Fruit fly (Drosophila melanogaster): Measurements from ENCODE around the gene CG44000.

DNA sequence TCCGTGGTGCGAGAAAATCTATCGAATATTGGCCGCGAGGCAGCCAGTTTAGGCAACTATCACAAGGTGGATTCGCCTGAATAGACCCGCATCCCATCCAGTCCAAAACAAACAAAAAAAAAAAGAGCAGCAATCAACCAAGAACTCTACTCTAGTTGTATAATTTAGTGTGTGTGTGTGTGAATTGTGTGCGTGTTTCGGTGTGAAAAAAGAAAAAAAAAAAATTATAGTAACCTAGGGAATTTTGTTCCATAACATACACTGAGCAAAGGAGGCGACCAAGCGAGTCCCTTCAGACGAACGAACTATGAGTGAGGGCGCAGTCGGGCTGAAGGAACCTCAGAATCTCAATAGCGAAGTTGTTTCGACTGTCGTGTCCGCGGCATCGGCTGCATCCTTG is 3.2 kb downstream of the CG44000 start:
- TF ChIP-seq Sin3A (optimal IDR thresholded peaks at IDR 0.05) (no peak), psq (optimal IDR thresholded peaks at IDR 0.05) (no peak), Myc (optimal IDR thresholded peaks at IDR 0.05) (no peak)

Measured in Kc167 (cell line).